Fruit fly (Drosophila melanogaster): ENCODE results near the gene Prps.

DNA sequence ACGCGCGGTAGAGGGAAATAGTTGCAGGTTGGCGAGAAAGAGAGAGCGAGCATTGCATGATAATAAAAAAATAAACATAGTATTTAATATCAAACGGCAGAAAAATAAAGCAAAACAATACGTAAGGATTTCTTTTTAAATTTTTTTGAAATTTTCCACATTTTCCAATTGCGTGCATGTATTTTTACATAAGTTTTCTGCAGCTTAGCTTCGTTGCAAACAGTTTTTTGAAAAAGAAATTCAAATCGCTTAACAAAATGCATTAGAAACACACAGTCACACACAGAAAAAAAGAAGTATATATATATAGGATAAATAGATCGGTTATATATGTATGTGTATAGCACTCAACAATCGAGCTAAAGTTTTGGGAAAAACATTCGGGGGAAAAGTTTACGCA, 7.8 kb downstream of the Prps start:
- TF ChIP-seq Vsx2 (GFP tag; optimal IDR thresholded peaks at IDR 0.05; ENCODE audit: partially characterized antibody) = no peak
- no peak for TF ChIP-seq sv (GFP tag; optimal IDR thresholded peaks at IDR 0.05)
- TF ChIP-seq Hr78 (GFP tag; optimal IDR thresholded peaks at IDR 0.05) = no peak
- TF ChIP-seq N (GFP tag; optimal IDR thresholded peaks at IDR 0.05) = no peak
- TF ChIP-seq psq (GFP tag; optimal IDR thresholded peaks at IDR 0.05) = no peak
- no peak for TF ChIP-seq woc (GFP tag; optimal IDR thresholded peaks at IDR 0.05)
